Fruit fly (Drosophila melanogaster): ENCODE data around the gene CG7990.

DNA sequence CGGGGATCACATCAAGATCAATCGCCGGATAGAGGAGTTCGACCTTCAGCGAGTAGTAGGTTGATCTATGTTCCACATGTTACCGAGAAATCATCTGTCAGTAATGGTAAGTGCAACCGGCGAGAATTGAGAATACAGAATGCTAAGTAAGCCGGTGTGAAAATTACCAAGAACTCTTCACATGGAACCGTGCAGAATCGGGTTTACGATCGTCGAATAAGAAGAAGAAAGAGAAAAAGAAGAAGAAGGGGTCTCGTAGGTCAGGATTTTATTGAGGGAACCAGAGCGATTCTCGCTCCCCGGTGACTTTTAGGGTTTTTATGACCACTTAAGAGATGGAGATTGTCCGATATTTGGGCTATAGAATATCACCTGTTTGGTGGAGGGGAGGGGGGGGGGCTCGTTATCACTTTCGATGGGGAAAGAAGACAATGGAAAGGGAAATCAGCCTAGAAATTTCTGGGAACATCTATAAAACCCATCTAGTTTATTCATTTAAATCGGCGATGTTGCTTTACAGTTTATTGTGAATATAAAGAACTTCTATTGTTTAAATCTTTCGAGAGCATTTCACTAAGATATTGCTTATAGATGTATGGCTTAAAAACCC is 19.3 kb upstream of the CG7990 start:
- TF ChIP-seq CG15710 (tag; optimal IDR thresholded peaks at IDR 0.05) (no peak), D1 (tag; optimal IDR thresholded peaks at IDR 0.05) (no peak), rn (GFP tag; IDR thresholded peaks at IDR 0.05) (no peak), CG34367 (tag; optimal IDR thresholded peaks at IDR 0.05) (no peak)

Measured in whole organism, pupa.